Worm (Caenorhabditis elegans): Measurements from ENCODE around the gene srd-36.

DNA sequence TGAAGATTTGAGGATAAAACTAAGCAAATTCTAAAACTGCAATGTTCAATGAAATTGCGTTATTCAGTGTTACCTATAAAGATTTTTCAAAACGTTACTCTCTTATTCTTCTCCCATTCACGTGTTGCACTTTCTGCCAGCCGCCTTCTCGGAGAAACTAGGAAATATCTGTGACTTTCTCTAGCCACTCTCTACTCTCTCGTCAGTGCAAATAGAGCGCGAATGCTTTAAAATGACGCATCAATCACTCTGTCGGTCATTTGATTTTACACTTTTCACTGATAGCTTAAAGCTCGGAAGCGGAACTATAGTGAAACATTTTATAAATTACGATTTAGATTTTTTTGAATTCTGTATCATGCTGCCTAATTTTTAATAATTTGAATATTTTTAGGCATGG, 34.3 kb upstream of the srd-36 start:
- peak; percentile 63 for TF ChIP-seq W03F9.2 (tag; optimal IDR thresholded peaks at IDR 0.05)
- TF ChIP-seq him-1 (tag; optimal IDR thresholded peaks at IDR 0.05), result no peak
- TF ChIP-seq dao-5 (tag; optimal IDR thresholded peaks at IDR 0.05), result no peak

All from whole organism, L4/young adult.